Worm (Caenorhabditis elegans): ENCODE measurements around the gene M01F1.4.

The M01F1.4 gene

ce11 chrIII:3519505-3519904 lies 9.7 kb upstream of the M01F1.4 start, which contains the start of gene hmit-1.3:
hmit-1.3 (minus strand) TSS chrIII:3519607.
- TF ChIP-seq fos-1 (tag; optimal IDR thresholded peaks at IDR 0.05) (peak; percentile 41), nhr-25 (tag; optimal IDR thresholded peaks at IDR 0.05) (no peak), nhr-77 (tag; optimal IDR thresholded peaks at IDR 0.05) (no peak), nhr-6 (tag; optimal IDR thresholded peaks at IDR 0.05) (no peak)

ce11 chrIII:3511808-3512207 lies 2.0 kb upstream of the M01F1.4 start:
- TF ChIP-seq unc-39 (tag; optimal IDR thresholded peaks at IDR 0.05), result no peak
- no peak for TF ChIP-seq unc-62 (GFP tag; optimal IDR thresholded peaks at IDR 0.05)
- no peak for TF ChIP-seq ztf-1 (GFP tag; conservative IDR thresholded peaks at IDR 0.05)
- no peak for TF ChIP-seq dmd-4 (tag; optimal IDR thresholded peaks at IDR 0.05)
- no peak for TF ChIP-seq sma-3 (GFP tag; optimal IDR thresholded peaks at IDR 0.05)
- no peak for TF ChIP-seq egl-27 (tag; optimal IDR thresholded peaks at IDR 0.05)
- no peak for TF ChIP-seq alr-1 (tag; optimal IDR thresholded peaks at IDR 0.05)
- TF ChIP-seq F13H6.1 (tag; optimal IDR thresholded peaks at IDR 0.05), result no peak
- TF ChIP-seq nhr-10 (tag; optimal IDR thresholded peaks at IDR 0.05), result no peak
- no peak for TF ChIP-seq ztf-11 (tag; optimal IDR thresholded peaks at IDR 0.05)
- no peak for TF ChIP-seq nhr-25 (tag; optimal IDR thresholded peaks at IDR 0.05)
- TF ChIP-seq lin-39 (tag; optimal IDR thresholded peaks at IDR 0.05), result no peak
- TF ChIP-seq blmp-1 (tag; optimal IDR thresholded peaks at IDR 0.05; ENCODE audit: insufficient read depth), result no peak
- TF ChIP-seq nhr-129 (tag; optimal IDR thresholded peaks at IDR 0.05), result no peak
- no peak for TF ChIP-seq crh-2 (tag; optimal IDR thresholded peaks at IDR 0.05)

- peak; percentile 86 for TF ChIP-seq nhr-25 (tag; optimal IDR thresholded peaks at IDR 0.05)
- no peak for TF ChIP-seq elt-1 (tag; optimal IDR thresholded peaks at IDR 0.05)
- TF ChIP-seq sma-9 (GFP tag; optimal IDR thresholded peaks at IDR 0.05), result peak; percentile 55
- TF ChIP-seq sma-9 (tag; optimal IDR thresholded peaks at IDR 0.05), result no peak
- peak; percentile 69 for TF ChIP-seq lin-11 (tag; optimal IDR thresholded peaks at IDR 0.05)
- TF ChIP-seq sem-4 (tag; optimal IDR thresholded peaks at IDR 0.05), result peak; percentile 43
- TF ChIP-seq unc-55 (GFP tag; optimal IDR thresholded peaks at IDR 0.05), result peak; percentile 93
- TF ChIP-seq R02D3.7 (tag; optimal IDR thresholded peaks at IDR 0.05), result no peak
- peak; percentile 76 for TF ChIP-seq fos-1 (tag; optimal IDR thresholded peaks at IDR 0.05)
- TF ChIP-seq nhr-129 (tag; optimal IDR thresholded peaks at IDR 0.05), result peak; percentile 91
- peak; percentile 40 for TF ChIP-seq ztf-4 (tag; optimal IDR thresholded peaks at IDR 0.05)
- peak; percentile 75 for TF ChIP-seq blmp-1 (tag; optimal IDR thresholded peaks at IDR 0.05; ENCODE audit: insufficient read depth)
- TF ChIP-seq crh-2 (tag; optimal IDR thresholded peaks at IDR 0.05), result peak; percentile 88
- no peak for TF ChIP-seq ztf-11 (tag; optimal IDR thresholded peaks at IDR 0.05)
- peak; percentile 79 for TF ChIP-seq gmeb-1 (tag; optimal IDR thresholded peaks at IDR 0.05)
- no peak for TF ChIP-seq nhr-6 (tag; optimal IDR thresholded peaks at IDR 0.05)
- no peak for TF ChIP-seq dmd-4 (tag; optimal IDR thresholded peaks at IDR 0.05)
- no peak for TF ChIP-seq egl-27 (tag; optimal IDR thresholded peaks at IDR 0.05)
- TF ChIP-seq nhr-237 (tag; optimal IDR thresholded peaks at IDR 0.05), result no peak
- TF ChIP-seq sma-3 (GFP tag; optimal IDR thresholded peaks at IDR 0.05), result peak; percentile 64
- TF ChIP-seq mab-5 (tag; optimal IDR thresholded peaks at IDR 0.05), result peak; percentile 23
- no peak for TF ChIP-seq aly-2 (tag; optimal IDR thresholded peaks at IDR 0.05)
- peak in 1 of 2 experiments; percentile 21 for TF ChIP-seq mdl-1 (tag; optimal IDR thresholded peaks at IDR 0.05)
- TF ChIP-seq nhr-23 (tag; optimal IDR thresholded peaks at IDR 0.05), result no peak
- peak; percentile 92 for TF ChIP-seq C34F6.9 (tag; optimal IDR thresholded peaks at IDR 0.05)
- no peak for TF ChIP-seq Y55F3AM.14 (GFP tag; optimal IDR thresholded peaks at IDR 0.05)
- TF ChIP-seq nhr-77 (tag; optimal IDR thresholded peaks at IDR 0.05), result no peak
- peak; percentile 49 for TF ChIP-seq ama-1 (optimal IDR thresholded peaks at IDR 0.05)
- peak; percentile 29 for TF ChIP-seq zag-1 (tag; optimal IDR thresholded peaks at IDR 0.05)
- no peak for TF ChIP-seq skn-1 (tag; optimal IDR thresholded peaks at IDR 0.05)
- TF ChIP-seq lsy-2 (tag; optimal IDR thresholded peaks at IDR 0.05), result peak; percentile 91 to 98
- no peak for TF ChIP-seq peb-1 (tag; optimal IDR thresholded peaks at IDR 0.05)
- TF ChIP-seq ceh-16 (tag; optimal IDR thresholded peaks at IDR 0.05), result peak; percentile 23
- no peak for TF ChIP-seq alr-1 (tag; optimal IDR thresholded peaks at IDR 0.05)
- no peak for TF ChIP-seq nhr-12 (tag; optimal IDR thresholded peaks at IDR 0.05)
- TF ChIP-seq snpc-4 (tag; optimal IDR thresholded peaks at IDR 0.05), result peak; percentile 57
- no peak for TF ChIP-seq ceh-82 (tag; optimal IDR thresholded peaks at IDR 0.05)
- TF ChIP-seq lin-13 (GFP tag; optimal IDR thresholded peaks at IDR 0.05), result peak; percentile 85
- peak; percentile 71 for TF ChIP-seq nhr-21 (tag; optimal IDR thresholded peaks at IDR 0.05)
- TF ChIP-seq unc-39 (tag; optimal IDR thresholded peaks at IDR 0.05), result no peak
- TF ChIP-seq unc-62 (GFP tag; optimal IDR thresholded peaks at IDR 0.05), result no peak
- no peak for TF ChIP-seq ztf-1 (GFP tag; conservative IDR thresholded peaks at IDR 0.05)
- no peak for TF ChIP-seq nhr-10 (tag; optimal IDR thresholded peaks at IDR 0.05)
- no peak for TF ChIP-seq mbf-1 (tag; optimal IDR thresholded peaks at IDR 0.05)
- TF ChIP-seq lin-39 (tag; optimal IDR thresholded peaks at IDR 0.05), result no peak
- TF ChIP-seq elt-3 (tag; optimal IDR thresholded peaks at IDR 0.05), result no peak
- peak; percentile 60 for TF ChIP-seq F13H6.1 (tag; optimal IDR thresholded peaks at IDR 0.05)
- no peak for TF ChIP-seq ZK546.5 (tag; optimal IDR thresholded peaks at IDR 0.05)
These were observed 4.7 kb downstream of the M01F1.4 start, which contains the start of gene lias-1 for ce11 chrIII:3505051-3505548. lias-1 (minus strand) TSS chrIII:3505101.

Data from whole organism, L2 larva.